Worm (Caenorhabditis elegans) whole organism, L4 larva: ENCODE data around the gene cwp-3.

Source experiments
- F37D6.2 ChIP-seq: sonication (generic microtip); optimal IDR thresholded peaks from 2 replicates; lab custom pipeline; 2016; ENCODE audit warnings: mild to moderate bottlenecking, missing genetic modification characterization, missing compliant biosample characterization
- F44E2.7 ChIP-seq: fragments of 200-800 bp; sonication (Bioruptor generic); IDR thresholded peaks from 2 replicates; pipeline ENCODE4 v2.1.2; 2022; ENCODE audit warnings: missing genetic modification characterization, missing compliant biosample characterization
- T20F7.1 ChIP-seq: fragments of 200-800 bp; sonication (Bioruptor generic); optimal IDR thresholded peaks from 2 replicates; lab custom pipeline; 2018; ENCODE audit warnings: mild to moderate bottlenecking, missing genetic modification characterization, missing compliant biosample characterization
- ZK337.2 ChIP-seq: fragments of 200-800 bp; sonication (Bioruptor generic); IDR thresholded peaks from 2 replicates; pipeline ENCODE4 v1.3.6; 2022; ENCODE audit warnings: missing genetic modification reagents, missing genetic modification characterization, missing compliant biosample characterization
- ZK546.5 ChIP-seq, 2 experiments: sonication (generic microtip); optimal IDR thresholded peaks; 2 replicates each; lab custom pipeline; 2017; ENCODE audit warnings: missing biosample characterization in 2 of 2, missing genetic modification characterization in 2 of 2
- aha-1 ChIP-seq: fragments of 150-350 bp; peaks from one replicate; lab custom pipeline; 2014; ENCODE audit warnings: missing biosample characterization, missing genetic modification characterization
- ama-1 ChIP-seq: fragments of 150-350 bp; optimal IDR thresholded peaks from 2 replicates; lab custom pipeline; 2014; ENCODE audit warnings: inconsistent platforms, mixed read lengths
- attf-4 ChIP-seq: sonication (generic microtip); optimal IDR thresholded peaks from 3 replicates; lab custom pipeline; 2017; ENCODE audit warnings: missing biosample characterization, missing genetic modification characterization
- ceh-20 ChIP-seq: fragments of 200-800 bp; sonication (Bioruptor generic); IDR thresholded peaks from 2 replicates; pipeline ENCODE4 v1.3.6; 2022; ENCODE audit warnings: missing genetic modification reagents, missing genetic modification characterization, missing compliant biosample characterization
- ceh-62 ChIP-seq: sonication (generic microtip); optimal IDR thresholded peaks from 2 replicates; lab custom pipeline; 2017; ENCODE audit warnings: missing biosample characterization, missing genetic modification characterization
- ctbp-1 ChIP-seq: fragments of 200-800 bp; sonication (Bioruptor generic); IDR thresholded peaks from 2 replicates; pipeline ENCODE4 v1.3.6; 2022; ENCODE audit warnings: missing genetic modification reagents, missing genetic modification characterization, missing compliant biosample characterization
- daf-19 ChIP-seq: fragments of 200-800 bp; sonication (Bioruptor generic); conservative IDR thresholded peaks from 2 replicates; pipeline ENCODE4 v1.3.6; 2022; ENCODE audit warnings: missing genetic modification characterization, missing compliant biosample characterization
- dmd-6 ChIP-seq: fragments of 200-800 bp; sonication (Bioruptor generic); IDR thresholded peaks from 2 replicates; pipeline ENCODE4 v1.3.6; 2022; ENCODE audit warnings: missing genetic modification reagents, missing genetic modification characterization, missing compliant biosample characterization
- dmd-8 ChIP-seq: fragments of 200-800 bp; sonication (Bioruptor generic); IDR thresholded peaks from 2 replicates; pipeline ENCODE4 v1.3.6; 2022; ENCODE audit warnings: missing genetic modification characterization, missing compliant biosample characterization
- dve-1 ChIP-seq: sonication (generic microtip); optimal IDR thresholded peaks from 2 replicates; lab custom pipeline; 2017; ENCODE audit warnings: antibody characterized with exemption, mild to moderate bottlenecking, missing genetic modification characterization, missing compliant biosample characterization; ENCODE audit not compliant: insufficient read depth
- egl-27 ChIP-seq: sonication (generic microtip); optimal IDR thresholded peaks from 3 replicates; lab custom pipeline; 2017; ENCODE audit warnings: missing biosample characterization, missing genetic modification reagents, missing genetic modification characterization
- egl-43 ChIP-seq: fragments of 200-800 bp; sonication (Bioruptor generic); IDR thresholded peaks from 2 replicates; pipeline ENCODE4 v1.3.6; 2022; ENCODE audit warnings: missing genetic modification reagents, missing genetic modification characterization, missing compliant biosample characterization
- hif-1 ChIP-seq, 2 experiments: sonication (generic microtip); optimal IDR thresholded peaks; 2 replicates each; lab custom pipeline; 2016 to 2017; ENCODE audit warnings: missing compliant biosample characterization in 2 of 2, missing genetic modification characterization in 2 of 2, missing genetic modification reagents in 2 of 2, missing genotype in 2 of 2, mild to moderate bottlenecking in 1 of 2
- hlh-11 ChIP-seq: fragments of 200-800 bp; sonication (Bioruptor generic); optimal IDR thresholded peaks from 2 replicates; lab custom pipeline; 2018; ENCODE audit warnings: mild to moderate bottlenecking, missing genetic modification characterization, missing compliant biosample characterization
- hmg-1.1 ChIP-seq: fragments of 200-800 bp; sonication (Bioruptor generic); IDR thresholded peaks from 2 replicates; pipeline ENCODE4 v1.3.6; 2022; ENCODE audit warnings: missing genetic modification reagents, missing genetic modification characterization, missing compliant biosample characterization
- lin-15B ChIP-seq: fragments of 150-350 bp; sonication (generic microtip); optimal IDR thresholded peaks from 3 replicates; lab custom pipeline; 2014; ENCODE audit warnings: missing biosample characterization, missing genetic modification characterization
- lin-39 ChIP-seq: fragments of 150-350 bp; optimal IDR thresholded peaks from 2 replicates; lab custom pipeline; 2014; ENCODE audit warnings: missing biosample characterization, missing genetic modification reagents, missing genetic modification characterization
- madf-5 ChIP-seq, 2 experiments: fragments of 200-800 bp; sonication (Bioruptor generic); IDR thresholded peaks; 2 replicates each; pipeline ENCODE4 v1.3.6; 2022; ENCODE audit warnings: missing compliant biosample characterization in 2 of 2, missing genetic modification characterization in 2 of 2
- madf-9 ChIP-seq: fragments of 200-800 bp; sonication (Bioruptor generic); conservative IDR thresholded peaks from 2 replicates; pipeline ENCODE4 v1.3.6; 2022; ENCODE audit warnings: missing genetic modification reagents, missing genetic modification characterization, missing compliant biosample characterization
- mxl-3 ChIP-seq: fragments of 200-800 bp; sonication (Bioruptor generic); optimal IDR thresholded peaks from 2 replicates; lab custom pipeline; 2018; ENCODE audit warnings: mild to moderate bottlenecking, missing genetic modification characterization, missing compliant biosample characterization
- nhr-102 ChIP-seq: sonication (generic microtip); optimal IDR thresholded peaks from 2 replicates; lab custom pipeline; 2016; ENCODE audit warnings: mild to moderate bottlenecking, missing genetic modification characterization, moderate library complexity, missing compliant biosample characterization
- nhr-11 ChIP-seq: fragments of 150-350 bp; optimal IDR thresholded peaks from 2 replicates; lab custom pipeline; 2014; ENCODE audit warnings: missing biosample characterization, missing genetic modification characterization
- nhr-111 ChIP-seq: fragments of 200-800 bp; sonication (Bioruptor generic); optimal IDR thresholded peaks from 2 replicates; lab custom pipeline; 2018; ENCODE audit warnings: mild to moderate bottlenecking, missing genetic modification characterization, missing compliant biosample characterization
- nhr-25 ChIP-seq: sonication (generic microtip); optimal IDR thresholded peaks from 2 replicates; lab custom pipeline; 2017; ENCODE audit warnings: missing genetic modification characterization, mild to moderate bottlenecking, missing compliant biosample characterization, antibody characterized with exemption, moderate library complexity, borderline replicate concordance; ENCODE audit not compliant: insufficient read depth
- nhr-76 ChIP-seq: fragments of 150-350 bp; optimal IDR thresholded peaks from 2 replicates; lab custom pipeline; 2014; ENCODE audit warnings: missing biosample characterization, missing genetic modification characterization
- pha-4 ChIP-seq, 2 experiments: fragments of 150-350 bp in 1 of 2; fragments of 200-800 bp in 1 of 2; sonication (Bioruptor generic) in 1 of 2; IDR thresholded peaks in 1 of 2; optimal IDR thresholded peaks in 1 of 2; 2 replicates each; pipeline versions ENCODE4 v1.3.6 to Lab custom; 2014 to 2022; ENCODE audit warnings: missing genetic modification characterization in 2 of 2, missing genetic modification reagents in 2 of 2, missing biosample characterization in 1 of 2, missing compliant biosample characterization in 1 of 2
- php-3 ChIP-seq: fragments of 200-800 bp; sonication (Bioruptor generic); IDR thresholded peaks from 2 replicates; pipeline ENCODE4 v1.3.6; 2022; ENCODE audit warnings: missing genetic modification reagents, missing genetic modification characterization, missing compliant biosample characterization
- pqm-1 ChIP-seq: sonication (generic microtip); optimal IDR thresholded peaks from 2 replicates; lab custom pipeline; 2017; ENCODE audit warnings: missing biosample characterization, missing genetic modification characterization
- saeg-2 ChIP-seq: fragments of 200-800 bp; sonication (Bioruptor generic); IDR thresholded peaks from 2 replicates; pipeline ENCODE4 v1.3.6; 2022; ENCODE audit warnings: missing genetic modification reagents, missing genetic modification characterization, missing compliant biosample characterization
- set-16 ChIP-seq: fragments of 200-800 bp; sonication (Bioruptor generic); IDR thresholded peaks from 2 replicates; pipeline ENCODE4 v1.3.6; 2022; ENCODE audit warnings: missing genetic modification reagents, missing genetic modification characterization, missing compliant biosample characterization
- skn-1 ChIP-seq: fragments of 150-350 bp; optimal IDR thresholded peaks from 2 replicates; lab custom pipeline; 2014; ENCODE audit warnings: missing biosample characterization, missing genetic modification characterization
- unc-39 ChIP-seq: sonication (generic microtip); optimal IDR thresholded peaks from 2 replicates; lab custom pipeline; 2017; ENCODE audit warnings: missing biosample characterization, missing genetic modification characterization
- zag-1 ChIP-seq: fragments of 150-350 bp; optimal IDR thresholded peaks from 2 replicates; lab custom pipeline; 2014; ENCODE audit warnings: missing biosample characterization, missing genetic modification characterization

Gene cwp-3

ce11 chrV:4862737-4863136 is 20.1 kb downstream of the cwp-3 start, which contains the start of gene C37H5.13 (continued):
- no peak for TF ChIP-seq egl-27 (tag; lab: Kevin White, UChicago)
- no peak for TF ChIP-seq ctbp-1 (GFP tag; lab: Robert Waterston, UW)
- no peak for TF ChIP-seq skn-1 (tag; lab: Kevin White, UChicago)
- no peak for TF ChIP-seq pha-4 (GFP tag; IDR thresholded peaks at IDR 0.05; lab: Robert Waterston, UW)
- TF ChIP-seq pha-4 (tag; optimal IDR thresholded peaks at IDR 0.05; lab: Kevin White, UChicago) = no peak

- TF ChIP-seq nhr-11 (no peak), nhr-102 (tag; lab: Kevin White, UChicago) (no peak), egl-27 (tag; lab: Kevin White, UChicago) (no peak), ama-1 (lab: Kevin White, UChicago) (no peak), nhr-111 (GFP tag; lab: Kevin White, UChicago) (no peak), zag-1 (tag; lab: Kevin White, UChicago) (no peak), ceh-20 (GFP tag; lab: Robert Waterston, UW) (no peak), lin-39 (tag; lab: Kevin White, UChicago) (no peak), pha-4 (GFP tag; IDR thresholded peaks at IDR 0.05; lab: Robert Waterston, UW) (no peak), pha-4 (tag; optimal IDR thresholded peaks at IDR 0.05; lab: Kevin White, UChicago) (no peak), set-16 (GFP tag; lab: Robert Waterston, UW) (no peak), php-3 (GFP tag; lab: Robert Waterston, UW) (no peak), hlh-11 (tag; lab: Kevin White, UChicago) (no peak), nhr-25 (tag; lab: Kevin White, UChicago) (no peak), dmd-6 (no peak), unc-39 (tag; lab: Kevin White, UChicago) (no peak), aha-1 (no peak), daf-19 (GFP tag; lab: Robert Waterston, UW) (no peak)
- TF ChIP-seq, all 104 proteins: peak for 0
These were observed 21.7 kb downstream of the cwp-3 start for ce11 chrV:4864330-4864729.

- TF ChIP-seq mxl-3 (GFP tag; lab: Kevin White, UChicago) (peak; percentile 39), unc-39 (tag; lab: Kevin White, UChicago) (no peak)
These were observed 22.7 kb downstream of the cwp-3 start, which contains the start of gene srd-32 for ce11 chrV:4865364-4865763. TSS of gene srd-32 (plus strand) at chrV:4865664.

- TF ChIP-seq nhr-102 (tag; lab: Kevin White, UChicago) (no peak), skn-1 (tag; lab: Kevin White, UChicago) (no peak), madf-9 (GFP tag; lab: Robert Waterston, UW) (no peak), egl-43 (GFP tag; lab: Robert Waterston, UW) (no peak), madf-5 (GFP tag; IDR thresholded peaks at IDR 0.05; lab: Robert Waterston, UW) (no peak), dmd-8 (GFP tag; lab: Robert Waterston, UW) (no peak), F44E2.7 (GFP tag; lab: Robert Waterston, UW) (no peak), ama-1 (lab: Kevin White, UChicago) (no peak), saeg-2 (no peak), lin-15B (tag; lab: Kevin White, UChicago) (no peak), hif-1 (tag; optimal IDR thresholded peaks at IDR 0.05; lab: Kevin White, UChicago) (no peak), ZK337.2 (GFP tag; lab: Robert Waterston, UW) (no peak)
These were observed 24.9 kb downstream of the cwp-3 start for ce11 chrV:4867535-4867934.

- TF ChIP-seq ZK546.5 (tag; optimal IDR thresholded peaks at IDR 0.05; lab: Kevin White, UChicago) (no peak), saeg-2 (no peak), F37D6.2 (no peak), dve-1 (tag; lab: Kevin White, UChicago) (no peak), T20F7.1 (GFP tag; lab: Kevin White, UChicago) (no peak), pqm-1 (tag; lab: Kevin White, UChicago) (no peak), ama-1 (lab: Kevin White, UChicago) (no peak), hif-1 (tag; optimal IDR thresholded peaks at IDR 0.05; lab: Kevin White, UChicago) (no peak), hmg-1.1 (GFP tag; lab: Robert Waterston, UW) (no peak), nhr-76 (tag; lab: Kevin White, UChicago) (no peak), dmd-8 (GFP tag; lab: Robert Waterston, UW) (no peak), ceh-62 (tag; lab: Kevin White, UChicago) (no peak), nhr-11 (no peak), attf-4 (no peak)
These were observed 26.1 kb downstream of the cwp-3 start for ce11 chrV:4868698-4869097.
